Worm (Caenorhabditis elegans) whole organism, young adult: ENCODE results near the gene M04B2.7.

Source experiments
- B0336.3 ChIP-seq: fragments of 200-800 bp; sonication (Bioruptor generic); IDR thresholded peaks from 2 replicates; pipeline ENCODE4 v1.3.6; 2022; ENCODE audit warnings: missing genetic modification characterization, missing compliant biosample characterization
- C06A6.2 ChIP-seq: fragments of 200-800 bp; sonication (Bioruptor generic); conservative IDR thresholded peaks from 2 replicates; pipeline ENCODE4 v1.3.6; 2022; ENCODE audit warnings: missing genetic modification characterization, missing compliant biosample characterization
- C17E4.6 ChIP-seq: fragments of 200-800 bp; sonication (Bioruptor generic); IDR thresholded peaks from 2 replicates; pipeline ENCODE4 v1.3.6; 2022; ENCODE audit warnings: missing genetic modification reagents, missing genetic modification characterization, missing compliant biosample characterization
- F22D6.2 ChIP-seq: sonication (generic microtip); optimal IDR thresholded peaks from 2 replicates; lab custom pipeline; 2016; ENCODE audit warnings: mild to moderate bottlenecking, missing genetic modification characterization, missing compliant biosample characterization
- aptf-2 ChIP-seq: fragments of 200-800 bp; sonication (Bioruptor generic); conservative IDR thresholded peaks from 2 replicates; pipeline ENCODE4 v1.3.6; 2022; ENCODE audit warnings: missing genetic modification reagents, missing genetic modification characterization, missing compliant biosample characterization
- egl-44 ChIP-seq: fragments of 200-800 bp; sonication (Bioruptor generic); IDR thresholded peaks from 2 replicates; pipeline ENCODE4 v1.3.6; 2022; ENCODE audit warnings: missing genetic modification reagents, missing genetic modification characterization, missing compliant biosample characterization
- gei-17 ChIP-seq: fragments of 200-800 bp; sonication (Bioruptor generic); optimal IDR thresholded peaks from 2 replicates; lab custom pipeline; 2018; ENCODE audit warnings: mild to moderate bottlenecking, missing genetic modification characterization, missing compliant biosample characterization
- hmg-1.2 ChIP-seq: fragments of 200-800 bp; sonication (Bioruptor generic); IDR thresholded peaks from 2 replicates; pipeline ENCODE4 v1.3.6; 2022; ENCODE audit warnings: missing genetic modification reagents, missing genetic modification characterization, missing compliant biosample characterization
- lag-1 ChIP-seq: fragments of 200-800 bp; sonication (Bioruptor generic); IDR thresholded peaks from 2 replicates; pipeline ENCODE4 v1.3.6; 2022; ENCODE audit warnings: missing genetic modification reagents, missing genetic modification characterization, missing compliant biosample characterization
- mel-28 ChIP-seq: sonication (generic microtip); optimal IDR thresholded peaks from 2 replicates; lab custom pipeline; 2016; ENCODE audit warnings: borderline replicate concordance, mild to moderate bottlenecking, missing genetic modification characterization, missing compliant biosample characterization
- nfya-1 ChIP-seq: sonication (generic microtip); optimal IDR thresholded peaks from 2 replicates; lab custom pipeline; 2017; ENCODE audit warnings: antibody characterized with exemption, missing compliant biosample characterization, missing genetic modification characterization, borderline replicate concordance; ENCODE audit not compliant: insufficient read depth
- tbp1 ChIP-seq: fragments of 200-800 bp; sonication (Bioruptor generic); optimal IDR thresholded peaks from 2 replicates; lab custom pipeline; 2018; ENCODE audit warnings: mild to moderate bottlenecking, missing genetic modification characterization, missing compliant biosample characterization
- unc-62 ChIP-seq: fragments of 150-350 bp; optimal IDR thresholded peaks from 2 replicates; lab custom pipeline; 2014; ENCODE audit warnings: missing biosample characterization, missing genetic modification reagents, missing genetic modification characterization
- zfh-2 ChIP-seq: fragments of 200-800 bp; sonication (Bioruptor generic); conservative IDR thresholded peaks from 2 replicates; pipeline ENCODE4 v1.3.6; 2022; ENCODE audit warnings: missing genetic modification reagents, missing genetic modification characterization, missing compliant biosample characterization

DNA sequence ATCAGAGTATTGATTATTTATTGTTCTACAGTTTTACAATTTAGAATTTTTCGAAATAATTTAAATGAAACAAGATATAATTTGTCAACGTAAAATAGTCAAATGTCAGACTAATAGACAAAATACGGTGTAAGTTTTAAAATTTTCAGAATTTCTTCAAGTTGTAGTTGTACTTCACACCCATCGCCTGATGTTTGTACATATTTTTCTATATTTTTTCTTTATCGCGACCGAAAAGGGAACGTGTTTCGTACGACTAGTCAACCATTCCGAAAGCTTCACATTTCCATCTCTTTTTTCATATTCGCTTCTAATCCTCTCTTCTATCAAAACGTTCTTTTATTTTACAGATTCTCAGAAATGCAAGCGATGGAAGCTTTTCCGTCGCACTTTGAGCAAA is 44.2 kb downstream of the M04B2.7 start, which contains the start of gene twk-25:
- TF ChIP-seq hmg-1.2 (GFP tag; lab: Robert Waterston, UW) (no peak), B0336.3 (no peak), tbp1 (GFP tag; lab: Kevin White, UChicago) (no peak), gei-17 (GFP tag; lab: Kevin White, UChicago) (no peak), nfya-1 (tag; lab: Kevin White, UChicago) (no peak), mel-28 (tag; lab: Kevin White, UChicago) (no peak), C06A6.2 (no peak), lag-1 (GFP tag; lab: Robert Waterston, UW) (no peak), F22D6.2 (tag; lab: Kevin White, UChicago) (no peak), zfh-2 (GFP tag; lab: Robert Waterston, UW) (no peak), egl-44 (GFP tag; lab: Robert Waterston, UW) (no peak), C17E4.6 (GFP tag; lab: Robert Waterston, UW) (no peak), unc-62 (GFP tag; lab: Kevin White, UChicago) (no peak), aptf-2 (GFP tag; lab: Robert Waterston, UW) (no peak)
